Fruit fly (Drosophila melanogaster): ENCODE measurements around the gene Brd7-9.

Brd7-9 gene

dm6 chr2L:7828901-7829300, 46.2 kb downstream of the Brd7-9 start:
- TF ChIP-seq dmrt93B (GFP tag; optimal IDR thresholded peaks at IDR 0.05) (no peak), Jra (GFP tag; optimal IDR thresholded peaks at IDR 0.05) (no peak), Mio (GFP tag; optimal IDR thresholded peaks at IDR 0.05) (no peak), CrebA (GFP tag; optimal IDR thresholded peaks at IDR 0.05; ENCODE audit: borderline replicate concordance) (no peak), Hr83 (GFP tag; optimal IDR thresholded peaks at IDR 0.05; ENCODE audit: poor library complexity, severe bottlenecking) (peak; percentile 56), Hnf4 (GFP tag; optimal IDR thresholded peaks at IDR 0.05) (peak; percentile 11), Rel (GFP tag; optimal IDR thresholded peaks at IDR 0.05) (peak; percentile 10), Rel (tag; optimal IDR thresholded peaks at IDR 0.05) (no peak), Vsx2 (GFP tag; optimal IDR thresholded peaks at IDR 0.05; ENCODE audit: partially characterized antibody) (no peak), N (GFP tag; optimal IDR thresholded peaks at IDR 0.05) (peak; percentile 62), Dif (GFP tag; optimal IDR thresholded peaks at IDR 0.05; ENCODE audit: partially characterized antibody) (peak; percentile 88), fru (GFP tag; optimal IDR thresholded peaks at IDR 0.05) (no peak), rgr (GFP tag; optimal IDR thresholded peaks at IDR 0.05) (peak; percentile 41), Dfd (GFP tag; optimal IDR thresholded peaks at IDR 0.05) (no peak), Myc (optimal IDR thresholded peaks at IDR 0.05) (no peak), dl (GFP tag; optimal IDR thresholded peaks at IDR 0.05; ENCODE audit: insufficient read depth in 1 of 2, partially characterized antibody in 2 of 2) (peak; percentile 54 to 55)

dm6 chr2L:7833238-7833637, 50.6 kb downstream of the Brd7-9 start:
- TF ChIP-seq Sp1 (GFP tag; optimal IDR thresholded peaks at IDR 0.05) = no peak
- TF ChIP-seq brk (GFP tag; optimal IDR thresholded peaks at IDR 0.05) = no peak
- TF ChIP-seq h (GFP tag; optimal IDR thresholded peaks at IDR 0.05) = no peak
- no peak for TF ChIP-seq GATAd (GFP tag; optimal IDR thresholded peaks at IDR 0.05)
- TF ChIP-seq Vsx2 (GFP tag; optimal IDR thresholded peaks at IDR 0.05; ENCODE audit: partially characterized antibody) = no peak
- no peak for TF ChIP-seq ey (GFP tag; optimal IDR thresholded peaks at IDR 0.05)
- TF ChIP-seq psq (GFP tag; optimal IDR thresholded peaks at IDR 0.05) = no peak
- TF ChIP-seq dsf (GFP tag; optimal IDR thresholded peaks at IDR 0.05; ENCODE audit: borderline replicate concordance) = no peak
- no peak for TF ChIP-seq pan (optimal IDR thresholded peaks at IDR 0.05)
- TF ChIP-seq foxo (GFP tag; optimal IDR thresholded peaks at IDR 0.05) = no peak
- no peak for TF ChIP-seq dmrt93B (GFP tag; optimal IDR thresholded peaks at IDR 0.05)
- TF ChIP-seq sage (GFP tag; optimal IDR thresholded peaks at IDR 0.05) = no peak

dm6 chr2L:7833650-7834049, 51.0 kb downstream of the Brd7-9 start:
- no peak for TF ChIP-seq Sp1 (GFP tag; optimal IDR thresholded peaks at IDR 0.05)
- TF ChIP-seq jim (GFP tag; optimal IDR thresholded peaks at IDR 0.05) = no peak
- no peak for TF ChIP-seq dsf (GFP tag; optimal IDR thresholded peaks at IDR 0.05; ENCODE audit: borderline replicate concordance)
- no peak for TF ChIP-seq HLH106 (tag; optimal IDR thresholded peaks at IDR 0.05)
- TF ChIP-seq rgr (GFP tag; optimal IDR thresholded peaks at IDR 0.05) = no peak
- no peak for TF ChIP-seq h (GFP tag; optimal IDR thresholded peaks at IDR 0.05)
- no peak for TF ChIP-seq usp (GFP tag; optimal IDR thresholded peaks at IDR 0.05)
- TF ChIP-seq CG9705 (GFP tag; optimal IDR thresholded peaks at IDR 0.05) = no peak
- TF ChIP-seq Dfd (GFP tag; optimal IDR thresholded peaks at IDR 0.05) = no peak
- no peak for TF ChIP-seq Hr83 (GFP tag; optimal IDR thresholded peaks at IDR 0.05; ENCODE audit: poor library complexity, severe bottlenecking)
- no peak for TF ChIP-seq Vsx2 (GFP tag; optimal IDR thresholded peaks at IDR 0.05; ENCODE audit: partially characterized antibody)
- TF ChIP-seq GATAd (GFP tag; optimal IDR thresholded peaks at IDR 0.05) = no peak
- TF ChIP-seq br (GFP tag; optimal IDR thresholded peaks at IDR 0.05) = no peak
- TF ChIP-seq Myc (optimal IDR thresholded peaks at IDR 0.05) = no peak
- no peak for TF ChIP-seq dl (GFP tag; optimal IDR thresholded peaks at IDR 0.05; ENCODE audit: insufficient read depth in 1 of 2, partially characterized antibody in 2 of 2)
